Fruit fly (Drosophila melanogaster) whole organism, embryonic: Measurements from ENCODE around the gene TyrRII.

Source experiments
- HLH4C ChIP-seq: fragments of 200-800 bp; sonication (Bioruptor generic); IDR thresholded peaks from 3 replicates; pipeline ENCODE4 v1.3.6; 2022; ENCODE audit warnings: missing biosample characterization, missing genetic modification characterization; ENCODE audit not compliant: partially characterized antibody
- Hr78 ChIP-seq, 2 experiments: fragments of 200-800 bp in 1 of 2; fragments of >200 bp in 1 of 2; sonication (Bioruptor generic) in 1 of 2; optimal IDR thresholded peaks; 2 replicates each; lab custom pipeline; 2017 to 2019; ENCODE audit warnings: missing biosample characterization in 2 of 2, missing genetic modification characterization in 2 of 2, mild to moderate bottlenecking in 1 of 2, moderate library complexity in 1 of 2
- Spps ChIP-seq: fragments of 200-800 bp; sonication (Bioruptor generic); optimal IDR thresholded peaks from 2 replicates; lab custom pipeline; 2018; ENCODE audit warnings: missing biosample characterization, mild to moderate bottlenecking, missing genetic modification characterization
- klu ChIP-seq: fragments of 200-800 bp; sonication (Bioruptor generic); IDR thresholded peaks from 2 replicates; pipeline ENCODE4 v1.3.6; 2022; ENCODE audit warnings: missing biosample characterization, missing genetic modification characterization
- pan ChIP-seq, 4 experiments: fragments of >200 bp in 3 of 4; fragments of 200-800 bp in 1 of 4; sonication (Bioruptor generic) in 1 of 4; optimal IDR thresholded peaks in 3 of 4; IDR thresholded peaks in 1 of 4; 2 replicates each; pipeline versions ENCODE4 v1.3.6 to Lab custom; 2017 to 2022; ENCODE audit warnings: missing biosample characterization in 2 of 4, missing genetic modification characterization in 2 of 4, mixed read lengths in 1 of 4
- psq ChIP-seq: fragments of 200-800 bp; sonication (Bioruptor generic); optimal IDR thresholded peaks from 2 replicates; lab custom pipeline; 2017; ENCODE audit warnings: missing biosample characterization, missing genetic modification characterization
- yki ChIP-seq: fragments of >200 bp; optimal IDR thresholded peaks from 3 replicates; lab custom pipeline; 2018

DNA sequence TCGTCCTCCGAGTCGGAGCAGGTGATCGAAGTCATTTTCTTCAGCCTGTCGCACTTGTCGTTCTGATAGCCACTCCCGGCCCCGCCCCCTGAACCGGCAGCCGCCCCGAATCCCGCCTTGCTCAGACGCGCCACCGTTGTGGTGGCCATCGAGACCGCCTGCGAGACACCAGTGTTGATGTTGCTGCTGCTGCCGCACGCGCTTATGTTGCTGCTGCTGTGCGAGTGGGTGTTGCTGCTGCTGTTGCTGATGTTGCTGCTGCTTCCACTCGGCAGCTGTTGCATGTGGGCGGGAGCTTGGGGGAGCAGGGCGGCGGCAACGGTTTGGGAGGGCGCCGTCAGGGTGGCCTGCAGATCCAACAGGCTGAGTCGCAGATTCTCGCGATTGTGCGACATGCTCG, 37.5 kb downstream of the TyrRII start:
- TF ChIP-seq Hr78 (GFP tag; optimal IDR thresholded peaks at IDR 0.05; lab: Kevin White, UChicago) (no peak), pan (optimal IDR thresholded peaks at IDR 0.05; lab: Kevin White, UChicago) (no peak), pan (GFP tag; optimal IDR thresholded peaks at IDR 0.05 in 1 of 2, IDR thresholded peaks at IDR 0.05 in 1 of 2) (no peak), Spps (tag; lab: Kevin White, UChicago) (no peak), HLH4C (GFP tag; lab: Robert Waterston, UW) (no peak), psq (GFP tag; lab: Kevin White, UChicago) (no peak), klu (no peak), yki (lab: Kevin White, UChicago) (no peak)
